Worm (Caenorhabditis elegans) whole organism, early embryonic: ENCODE results near the gene cdl-1.

Source experiments
- B0310.2 ChIP-seq: sonication (generic microtip); optimal IDR thresholded peaks from 2 replicates; lab custom pipeline; 2016; ENCODE audit warnings: mild to moderate bottlenecking, missing genetic modification characterization, missing compliant biosample characterization
- F13C5.2 ChIP-seq: sonication (generic microtip); optimal IDR thresholded peaks from 2 replicates; lab custom pipeline; 2017; ENCODE audit warnings: mild to moderate bottlenecking, missing genetic modification characterization, inconsistent platforms, missing compliant biosample characterization
- aly-1 ChIP-seq: sonication (generic microtip); optimal IDR thresholded peaks from 2 replicates; lab custom pipeline; 2016; ENCODE audit warnings: missing genetic modification characterization, missing compliant biosample characterization
- ama-1 ChIP-seq: fragments of 150-350 bp; optimal IDR thresholded peaks from 2 replicates; lab custom pipeline; 2014
- ceh-36 ChIP-seq: sonication (generic microtip); optimal IDR thresholded peaks from 2 replicates; lab custom pipeline; 2016; ENCODE audit warnings: missing genetic modification characterization, inconsistent platforms, missing compliant biosample characterization
- ets-7 ChIP-seq: sonication (generic microtip); optimal IDR thresholded peaks from 2 replicates; lab custom pipeline; 2016; ENCODE audit warnings: missing genotype, missing genetic modification characterization, missing compliant biosample characterization
- flt-1 ChIP-seq: fragments of 200-800 bp; sonication (Bioruptor generic); IDR thresholded peaks from 2 replicates; pipeline ENCODE4 v1.3.6; 2022; ENCODE audit warnings: missing genetic modification characterization, missing compliant biosample characterization
- hmg-4 ChIP-seq: fragments of 200-800 bp; sonication (Bioruptor generic); optimal IDR thresholded peaks from 2 replicates; lab custom pipeline; 2018; ENCODE audit warnings: mild to moderate bottlenecking, missing genetic modification characterization, missing compliant biosample characterization
- pes-1 ChIP-seq: fragments of 200-800 bp; sonication (Bioruptor generic); IDR thresholded peaks from 2 replicates; pipeline ENCODE4 v1.3.6; 2022; ENCODE audit warnings: missing genetic modification reagents, missing genetic modification characterization, missing compliant biosample characterization
- sea-1 ChIP-seq: fragments of 200-800 bp; sonication (Bioruptor generic); conservative IDR thresholded peaks from 2 replicates; pipeline ENCODE4 v1.3.6; 2022; ENCODE audit warnings: missing genetic modification characterization, missing compliant biosample characterization

ce11 chrII:10792611-10793010 is 7.4 kb downstream of the cdl-1 start:
- TF ChIP-seq F13C5.2 (tag; lab: Kevin White, UChicago) (no peak), sea-1 (no peak), B0310.2 (no peak), flt-1 (GFP tag; lab: Robert Waterston, UW) (no peak), aly-1 (tag; lab: Kevin White, UChicago) (no peak), pes-1 (no peak), ets-7 (tag; lab: Kevin White, UChicago) (no peak), ama-1 (no peak), ceh-36 (no peak), hmg-4 (GFP tag; lab: Kevin White, UChicago) (no peak)
